Fruit fly (Drosophila melanogaster): ENCODE measurements around the gene Pgm1.

- no peak for TF ChIP-seq CTCF (optimal IDR thresholded peaks at IDR 0.05)
- no peak for TF ChIP-seq CG8478 (optimal IDR thresholded peaks at IDR 0.05)
These were observed 17.0 kb upstream of the Pgm1 start for dm6 chr3L:16145282-16145681.
